Fruit fly (Drosophila melanogaster) whole organism, embryonic: Measurements from ENCODE around the gene sob.

Experiments used
- Awh ChIP-seq: fragments of 200-800 bp; sonication (Bioruptor generic); IDR thresholded peaks from 2 replicates; pipeline ENCODE4, ENCODE4 v1.3.6; 2022; ENCODE audit warnings: missing biosample characterization, missing genetic modification characterization
- CG11247 ChIP-seq: fragments of 200-800 bp; sonication (Bioruptor generic); IDR thresholded peaks from 2 replicates; pipeline ENCODE4 v1.3.6; 2022; ENCODE audit warnings: missing biosample characterization, missing genetic modification characterization
- CG11560 ChIP-seq: fragments of 200-800 bp; sonication (Bioruptor generic); IDR thresholded peaks from 3 replicates; pipeline ENCODE4 v1.3.6; 2022; ENCODE audit warnings: missing biosample characterization, missing genetic modification characterization
- CG12071 ChIP-seq: fragments of 200-800 bp; sonication (Bioruptor generic); optimal IDR thresholded peaks from 3 replicates; lab custom pipeline; 2018; ENCODE audit warnings: missing biosample characterization, mild to moderate bottlenecking, missing genetic modification characterization
- CG12942 ChIP-seq: fragments of 200-800 bp; sonication (Bioruptor generic); optimal IDR thresholded peaks from 3 replicates; lab custom pipeline; 2016; ENCODE audit warnings: missing biosample characterization, missing genetic modification characterization
- CG1529 ChIP-seq: fragments of 200-800 bp; sonication (Bioruptor generic); optimal IDR thresholded peaks from 3 replicates; lab custom pipeline; 2018; ENCODE audit warnings: missing biosample characterization, missing genetic modification characterization
- CG15479 ChIP-seq: fragments of 200-800 bp; sonication (Bioruptor generic); optimal IDR thresholded peaks from 3 replicates; lab custom pipeline; 2019; ENCODE audit warnings: missing biosample characterization, mild to moderate bottlenecking, missing genetic modification characterization, moderate library complexity
- CG1602 ChIP-seq: fragments of 200-800 bp; sonication (Bioruptor generic); optimal IDR thresholded peaks from 3 replicates; lab custom pipeline; 2016; ENCODE audit warnings: missing biosample characterization, missing genetic modification characterization
- CG17328 ChIP-seq: fragments of 200-800 bp; sonication (Bioruptor generic); IDR thresholded peaks from 2 replicates; pipeline ENCODE4 v1.3.6; 2022; ENCODE audit warnings: missing biosample characterization, missing genetic modification characterization
- CG17912 ChIP-seq: fragments of 200-800 bp; sonication (Bioruptor generic); optimal IDR thresholded peaks from 2 replicates; lab custom pipeline; 2018; ENCODE audit warnings: missing biosample characterization, mild to moderate bottlenecking, missing genetic modification characterization
- CG18764 ChIP-seq: fragments of 200-800 bp; sonication (Bioruptor generic); optimal IDR thresholded peaks from 3 replicates; lab custom pipeline; 2016; ENCODE audit warnings: missing biosample characterization, missing genetic modification characterization
- CG2712 ChIP-seq: fragments of 200-800 bp; optimal IDR thresholded peaks from 3 replicates; lab custom pipeline; 2019; ENCODE audit warnings: missing biosample characterization, mild to moderate bottlenecking, missing genetic modification characterization, moderate library complexity
- CG32532 ChIP-seq: fragments of 200-800 bp; sonication (Bioruptor generic); IDR thresholded peaks from 2 replicates; pipeline ENCODE4 v1.3.6; 2022; ENCODE audit warnings: missing biosample characterization, missing genetic modification characterization
- CG3281 ChIP-seq: fragments of 200-800 bp; sonication (Bioruptor generic); optimal IDR thresholded peaks from 3 replicates; lab custom pipeline; 2017; ENCODE audit warnings: missing biosample characterization, mild to moderate bottlenecking, missing genetic modification characterization
- CG3726 ChIP-seq: fragments of 200-800 bp; sonication (Bioruptor generic); IDR thresholded peaks from 3 replicates; pipeline ENCODE4, ENCODE4 v1.3.6; 2022; ENCODE audit warnings: missing biosample characterization, missing genetic modification characterization
- CG4617 ChIP-seq: fragments of 200-800 bp; sonication (Bioruptor generic); optimal IDR thresholded peaks from 3 replicates; lab custom pipeline; 2016; ENCODE audit warnings: missing biosample characterization, missing genetic modification characterization, borderline replicate concordance
- CG6654 ChIP-seq: fragments of 200-800 bp; sonication (Bioruptor generic); optimal IDR thresholded peaks from 2 replicates; lab custom pipeline; 2017; ENCODE audit warnings: missing biosample characterization, mild to moderate bottlenecking, missing genetic modification characterization
- CG7745 ChIP-seq: fragments of 200-800 bp; sonication (Bioruptor generic); optimal IDR thresholded peaks from 2 replicates; lab custom pipeline; 2018; ENCODE audit warnings: missing biosample characterization, mild to moderate bottlenecking, missing genetic modification characterization, moderate library complexity
- CG8388 ChIP-seq: fragments of 200-800 bp; sonication (Bioruptor generic); optimal IDR thresholded peaks from 2 replicates; lab custom pipeline; 2019; ENCODE audit warnings: missing biosample characterization, mild to moderate bottlenecking, missing genetic modification characterization, moderate library complexity
- D ChIP-seq, 2 experiments: fragments of 200-800 bp in 1 of 2; fragments of >200 bp in 1 of 2; sonication (Bioruptor generic) in 1 of 2; optimal IDR thresholded peaks; 2 replicates in 1 of 2; 3 replicates in 1 of 2; lab custom pipeline; 2017; ENCODE audit warnings: mild to moderate bottlenecking in 1 of 2, missing biosample characterization in 1 of 2, missing genetic modification characterization in 1 of 2, missing genetic modification reagents in 1 of 2
- Fer2 ChIP-seq: fragments of 200-800 bp; sonication (Bioruptor generic); optimal IDR thresholded peaks from 2 replicates; lab custom pipeline; 2018; ENCODE audit warnings: missing biosample characterization, mild to moderate bottlenecking, missing genetic modification characterization, moderate library complexity
- Gug ChIP-seq: fragments of 200-800 bp; sonication (Bioruptor generic); IDR thresholded peaks from 4 replicates; pipeline ENCODE4 v1.3.6; 2022; ENCODE audit warnings: missing biosample characterization, missing genetic modification characterization
- Hmr ChIP-seq: fragments of 200-800 bp; sonication (Bioruptor generic); optimal IDR thresholded peaks from 3 replicates; lab custom pipeline; 2017; ENCODE audit warnings: mild to moderate bottlenecking, missing biosample characterization, missing genetic modification reagents, missing genetic modification characterization
- Hr78 ChIP-seq, 2 experiments: fragments of 200-800 bp in 1 of 2; fragments of >200 bp in 1 of 2; sonication (Bioruptor generic) in 1 of 2; optimal IDR thresholded peaks; 2 replicates each; lab custom pipeline; 2017 to 2019; ENCODE audit warnings: missing biosample characterization in 2 of 2, missing genetic modification characterization in 2 of 2, mild to moderate bottlenecking in 1 of 2, moderate library complexity in 1 of 2
- Hsf ChIP-seq: fragments of 200-800 bp; sonication (Bioruptor generic); optimal IDR thresholded peaks from 3 replicates; lab custom pipeline; 2016; ENCODE audit warnings: missing biosample characterization, missing genetic modification characterization
- Pdp1 ChIP-seq, 2 experiments: fragments of 200-800 bp; sonication (Bioruptor generic); optimal IDR thresholded peaks; 3 replicates each; lab custom pipeline; 2016; ENCODE audit warnings: missing biosample characterization in 2 of 2, missing genetic modification characterization in 2 of 2, mild to moderate bottlenecking in 1 of 2, moderate library complexity in 1 of 2
- Ptx1 ChIP-seq: fragments of 200-800 bp; sonication (Bioruptor generic); IDR thresholded peaks from 2 replicates; pipeline ENCODE4 v1.3.6; 2022; ENCODE audit warnings: missing biosample characterization, missing genetic modification characterization
- Six4 ChIP-seq: fragments of 200-800 bp; sonication (Bioruptor generic); optimal IDR thresholded peaks from 2 replicates; lab custom pipeline; 2016; ENCODE audit warnings: missing biosample characterization, missing genetic modification characterization
- Xbp1 ChIP-seq: fragments of 200-800 bp; sonication (Bioruptor generic); optimal IDR thresholded peaks from 3 replicates; lab custom pipeline; 2016; ENCODE audit warnings: missing biosample characterization, mild to moderate bottlenecking, missing genetic modification characterization
- al ChIP-seq: fragments of 200-800 bp; sonication (Bioruptor generic); IDR thresholded peaks from 2 replicates; pipeline ENCODE4 v1.3.6; 2022; ENCODE audit warnings: missing biosample characterization, missing genetic modification characterization
- bigmax ChIP-seq: fragments of 200-800 bp; sonication (Bioruptor generic); optimal IDR thresholded peaks from 2 replicates; lab custom pipeline; 2018; ENCODE audit warnings: missing biosample characterization, mild to moderate bottlenecking, missing genetic modification characterization
- caup ChIP-seq: fragments of 200-800 bp; sonication (Bioruptor generic); optimal IDR thresholded peaks from 3 replicates; lab custom pipeline; 2017; ENCODE audit warnings: missing biosample characterization, mild to moderate bottlenecking, missing genetic modification characterization, moderate library complexity; ENCODE audit not compliant: severe bottlenecking
- cg ChIP-seq: fragments of 200-800 bp; sonication (Bioruptor generic); optimal IDR thresholded peaks from 3 replicates; lab custom pipeline; 2019; ENCODE audit warnings: missing biosample characterization, mild to moderate bottlenecking, missing genetic modification characterization, moderate library complexity
- ems ChIP-seq: fragments of 200-800 bp; sonication (Bioruptor generic); optimal IDR thresholded peaks from 3 replicates; lab custom pipeline; 2016; ENCODE audit warnings: missing biosample characterization, missing genetic modification characterization
- esg ChIP-seq: fragments of 200-800 bp; sonication (Bioruptor generic); conservative IDR thresholded peaks from 2 replicates; pipeline ENCODE4 v1.3.6; 2022; ENCODE audit warnings: missing biosample characterization, missing genetic modification characterization
- ewg ChIP-seq: fragments of 200-800 bp; sonication (Bioruptor generic); optimal IDR thresholded peaks from 3 replicates; lab custom pipeline; 2017; ENCODE audit warnings: mild to moderate bottlenecking, missing biosample characterization, missing genetic modification reagents, missing genetic modification characterization
- kay ChIP-seq: fragments of 200-800 bp; sonication (Bioruptor generic); optimal IDR thresholded peaks from 2 replicates; lab custom pipeline; 2016; ENCODE audit warnings: missing biosample characterization, missing genetic modification characterization
- ken ChIP-seq: fragments of 200-800 bp; sonication (Bioruptor generic); IDR thresholded peaks from 3 replicates; pipeline ENCODE4 v1.3.6; 2022; ENCODE audit warnings: missing biosample characterization, missing genetic modification characterization
- lilli ChIP-seq: fragments of 200-800 bp; sonication (Bioruptor generic); optimal IDR thresholded peaks from 3 replicates; lab custom pipeline; 2016; ENCODE audit warnings: missing biosample characterization, missing genetic modification characterization
- lola ChIP-seq, 3 experiments: fragments of >200 bp in 2 of 3; fragments of 200-800 bp in 1 of 3; sonication (Bioruptor generic) in 1 of 3; optimal IDR thresholded peaks; 2 replicates each; lab custom pipeline; 2017 to 2019; ENCODE audit warnings: missing biosample characterization in 3 of 3, missing genetic modification characterization in 3 of 3, mild to moderate bottlenecking in 1 of 3, moderate library complexity in 1 of 3
- ro ChIP-seq: fragments of 200-800 bp; sonication (Bioruptor generic); IDR thresholded peaks from 2 replicates; pipeline ENCODE4 v1.3.6; 2022; ENCODE audit warnings: missing biosample characterization, missing genetic modification characterization
- row ChIP-seq: fragments of 200-800 bp; sonication (Bioruptor generic); IDR thresholded peaks from 3 replicates; pipeline ENCODE4 v1.3.6; 2022; ENCODE audit warnings: missing biosample characterization, missing genetic modification characterization
- run ChIP-seq: fragments of 200-800 bp; sonication (Bioruptor generic); optimal IDR thresholded peaks from 3 replicates; lab custom pipeline; 2018; ENCODE audit warnings: missing biosample characterization, mild to moderate bottlenecking, missing genetic modification characterization
- schlank ChIP-seq: fragments of 200-800 bp; sonication (Bioruptor generic); optimal IDR thresholded peaks from 2 replicates; lab custom pipeline; 2018; ENCODE audit warnings: missing biosample characterization, mild to moderate bottlenecking, missing genetic modification characterization
- sisA ChIP-seq: fragments of 200-800 bp; sonication (Bioruptor generic); IDR thresholded peaks from 2 replicates; pipeline ENCODE4 v1.3.6; 2022; ENCODE audit warnings: missing biosample characterization, missing genetic modification characterization
- so ChIP-seq: fragments of 200-800 bp; sonication (Bioruptor generic); IDR thresholded peaks from 3 replicates; pipeline ENCODE4 v1.3.6; 2022; ENCODE audit warnings: missing biosample characterization, missing genetic modification characterization
- sob ChIP-seq: fragments of 200-800 bp; sonication (Bioruptor generic); IDR thresholded peaks from 2 replicates; pipeline ENCODE4 v1.3.6; 2022; ENCODE audit warnings: missing biosample characterization, missing genetic modification characterization
- stc ChIP-seq: fragments of 200-800 bp; sonication (Bioruptor generic); IDR thresholded peaks from 2 replicates; pipeline ENCODE4 v1.3.6; 2022; ENCODE audit warnings: missing biosample characterization, missing genetic modification characterization
- unpg ChIP-seq: fragments of 200-800 bp; sonication (Bioruptor generic); optimal IDR thresholded peaks from 3 replicates; lab custom pipeline; 2018; ENCODE audit warnings: missing biosample characterization, mild to moderate bottlenecking, missing genetic modification characterization, moderate library complexity
- wdn ChIP-seq: fragments of 200-800 bp; sonication (Bioruptor generic); IDR thresholded peaks from 2 replicates; pipeline ENCODE4 v1.3.6; 2022; ENCODE audit warnings: missing biosample characterization, missing genetic modification characterization
- zfh2 ChIP-seq: fragments of 200-800 bp; sonication (Bioruptor generic); optimal IDR thresholded peaks from 2 replicates; lab custom pipeline; 2016; ENCODE audit warnings: missing biosample characterization, missing genetic modification characterization

Gene sob

DNA sequence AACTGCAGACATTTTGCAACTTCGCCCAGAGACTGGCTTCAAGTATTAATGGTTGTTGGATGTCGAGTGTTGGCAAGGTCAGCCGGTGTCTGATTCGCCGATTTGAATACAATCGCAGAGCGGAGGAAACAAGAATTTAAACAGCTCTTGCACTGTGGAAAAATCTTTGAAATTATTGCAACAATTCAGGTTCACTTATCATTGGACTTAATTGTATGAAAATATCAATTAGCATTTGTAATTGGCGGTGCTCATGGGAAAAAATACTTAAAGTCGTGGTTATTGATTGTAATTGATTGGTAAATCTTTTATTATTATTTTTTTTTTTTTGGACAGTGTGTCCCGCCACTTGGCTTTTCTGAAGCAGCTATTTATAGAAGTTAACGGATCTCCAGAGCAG is 48.9 kb upstream of the sob start (continued):
- TF ChIP-seq caup (GFP tag; lab: Kevin White, UChicago), result peak; percentile 12
- TF ChIP-seq ewg, result no peak
- peak; percentile 65 for TF ChIP-seq al
- TF ChIP-seq CG3281 (GFP tag; lab: Kevin White, UChicago), result peak; percentile 41
- peak; percentile 59 for TF ChIP-seq lilli (GFP tag; lab: Kevin White, UChicago)
- TF ChIP-seq Xbp1 (GFP tag; lab: Kevin White, UChicago), result peak; percentile 4
- TF ChIP-seq sob (GFP tag; lab: Robert Waterston, UW), result no peak
- TF ChIP-seq Ptx1, result peak; percentile 44; the same call in 1 of the 2 replicates
- TF ChIP-seq ems (GFP tag; lab: Kevin White, UChicago), result no peak
- TF ChIP-seq Hr78 (GFP tag; optimal IDR thresholded peaks at IDR 0.05; lab: Kevin White, UChicago), result no peak
- no peak for TF ChIP-seq cg (GFP tag; lab: Kevin White, UChicago)
- peak; percentile 29 for TF ChIP-seq unpg (GFP tag; lab: Kevin White, UChicago)
- no peak for TF ChIP-seq CG12942 (GFP tag; lab: Kevin White, UChicago)
- no peak for TF ChIP-seq CG11560
- TF ChIP-seq zfh2, result peak; percentile 14
- TF ChIP-seq CG32532 (GFP tag; lab: Robert Waterston, UW), result peak; percentile 85
- peak; percentile 12 to 17 for TF ChIP-seq Pdp1 (GFP tag; optimal IDR thresholded peaks at IDR 0.05; lab: Kevin White, UChicago)
- TF ChIP-seq row, result peak; percentile 63
- TF ChIP-seq sisA (GFP tag; lab: Robert Waterston, UW), result peak; percentile 34; the same call in 1 of the 2 replicates
- TF ChIP-seq lola (GFP tag; optimal IDR thresholded peaks at IDR 0.05; lab: Kevin White, UChicago), result no peak
- TF ChIP-seq CG8388, result no peak
- TF ChIP-seq CG1602 (GFP tag; lab: Kevin White, UChicago), result no peak
- peak; percentile 20; the same call in 1 of the 4 replicates for TF ChIP-seq Gug
- TF ChIP-seq Hmr, result peak; percentile 23
- TF ChIP-seq esg (GFP tag; lab: Robert Waterston, UW), result peak; percentile 25; the same call in 1 of the 2 replicates

DNA sequence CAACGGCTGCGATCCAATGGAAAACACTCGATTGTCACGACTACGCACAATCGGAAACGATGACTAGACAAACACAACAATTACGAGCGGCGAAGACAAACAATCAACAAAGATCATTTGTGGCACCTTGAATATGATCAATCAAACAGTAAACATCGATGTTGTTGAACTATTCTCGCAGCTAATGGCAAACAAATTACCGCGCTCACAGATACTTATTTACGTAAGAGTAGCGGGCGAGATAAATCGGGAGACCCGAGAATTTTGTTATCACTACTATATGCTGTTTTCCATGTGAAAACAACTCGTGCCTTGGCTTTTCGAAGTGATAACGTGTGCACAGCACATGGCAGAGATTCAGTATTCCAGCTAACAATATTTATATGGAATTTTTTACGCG is 48.2 kb upstream of the sob start:
- no peak for TF ChIP-seq ro (GFP tag; lab: Robert Waterston, UW)
- TF ChIP-seq CG2712 (tag; lab: Kevin White, UChicago), result peak; percentile 80
- TF ChIP-seq CG17328, result peak; percentile 63
- TF ChIP-seq CG18764 (GFP tag; lab: Kevin White, UChicago), result peak; percentile 90
- peak; percentile 54; the same call in 1 of the 2 replicates for TF ChIP-seq stc
- peak; percentile 86; the same call in 2 of the 3 replicates for TF ChIP-seq so
- TF ChIP-seq CG4617 (GFP tag; lab: Kevin White, UChicago), result no peak
- TF ChIP-seq wdn (GFP tag; lab: Robert Waterston, UW), result no peak
- peak; percentile 87 for TF ChIP-seq CG1529 (GFP tag; lab: Kevin White, UChicago)
- peak; percentile 60 for TF ChIP-seq CG15479 (GFP tag; lab: Kevin White, UChicago)
- TF ChIP-seq CG7745, result peak; percentile 66
- TF ChIP-seq CG17912 (GFP tag; lab: Kevin White, UChicago), result peak; percentile 85
- no peak for TF ChIP-seq Hsf (GFP tag; lab: Kevin White, UChicago)
- TF ChIP-seq kay (GFP tag; lab: Kevin White, UChicago), result peak; percentile 78
- peak; percentile 22 for TF ChIP-seq schlank (tag; lab: Kevin White, UChicago)
- TF ChIP-seq D (optimal IDR thresholded peaks at IDR 0.05; lab: Kevin White, UChicago), result no peak
- peak; percentile 92 for TF ChIP-seq D (GFP tag; optimal IDR thresholded peaks at IDR 0.05; lab: Kevin White, UChicago)
- peak; percentile 67; the same call in 2 of the 3 replicates for TF ChIP-seq CG3726
- peak; percentile 83 for TF ChIP-seq Six4
- TF ChIP-seq run, result no peak
- peak; percentile 91 for TF ChIP-seq CG12071 (GFP tag; lab: Kevin White, UChicago)
- TF ChIP-seq Fer2 (tag; lab: Kevin White, UChicago), result no peak
- TF ChIP-seq bigmax (GFP tag; lab: Kevin White, UChicago), result peak; percentile 73
- peak; percentile 83 for TF ChIP-seq Awh (GFP tag; lab: Robert Waterston, UW)
- TF ChIP-seq CG11247 (GFP tag; lab: Robert Waterston, UW), result peak; percentile 69
- peak; percentile 22 for TF ChIP-seq CG6654 (GFP tag; lab: Kevin White, UChicago)
- TF ChIP-seq ken (GFP tag; lab: Robert Waterston, UW), result no peak
